Worm (Caenorhabditis elegans): ENCODE data around the gene ceh-57.

ceh-57 gene

ce11 chrII:10393282-10394179 is 26.4 kb upstream of the ceh-57 start, which contains the start of gene gpd-1 (continued):
- TF ChIP-seq rpc-1 (optimal IDR thresholded peaks at IDR 0.05) (no peak), rpc-1 (tag; optimal IDR thresholded peaks at IDR 0.05) (no peak), Y56A3A.18 (GFP tag; IDR thresholded peaks at IDR 0.05) (no peak), bed-1 (GFP tag; IDR thresholded peaks at IDR 0.05) (no peak), F55B11.4 (tag; optimal IDR thresholded peaks at IDR 0.05; ENCODE audit: borderline replicate concordance, insufficient read depth) (no peak), nhr-90 (tag; optimal IDR thresholded peaks at IDR 0.05) (no peak), athp-1 (tag; optimal IDR thresholded peaks at IDR 0.05) (peak; percentile 34), lin-40 (tag; optimal IDR thresholded peaks at IDR 0.05) (no peak), gei-17 (GFP tag; optimal IDR thresholded peaks at IDR 0.05) (no peak), nhr-27 (tag; optimal IDR thresholded peaks at IDR 0.05) (no peak), T26A5.8 (tag; optimal IDR thresholded peaks at IDR 0.05) (no peak), egrh-3 (GFP tag; IDR thresholded peaks at IDR 0.05) (0 out of 2 replicates have a peak, but pooled peaks have one; percentile 6), ceh-40 (GFP tag; IDR thresholded peaks at IDR 0.05) (0 out of 2 replicates have a peak, but pooled peaks have one; percentile 7), unc-130 (GFP tag; optimal IDR thresholded peaks at IDR 0.05) (peak; percentile 82), Y67H2A.10 (GFP tag; conservative IDR thresholded peaks at IDR 0.05) (no peak; the same call in 1 of the 2 replicates), lsy-27 (tag; optimal IDR thresholded peaks at IDR 0.05; ENCODE audit: borderline replicate concordance, insufficient read depth) (no peak), ceh-100 (GFP tag; IDR thresholded peaks at IDR 0.05) (peak; percentile 46; the same call in 1 of the 2 replicates), him-1 (tag; optimal IDR thresholded peaks at IDR 0.05) (peak; percentile 13), ztf-25 (GFP tag; IDR thresholded peaks at IDR 0.05) (no peak), lin-54 (GFP tag; optimal IDR thresholded peaks at IDR 0.05) (peak; percentile 83), F49E8.2 (tag; optimal IDR thresholded peaks at IDR 0.05; ENCODE audit: insufficient read depth) (peak; percentile 62), ztf-28 (GFP tag; IDR thresholded peaks at IDR 0.05) (0 out of 2 replicates have a peak, but pooled peaks have one; percentile 27), snpc-1.1 (tag; optimal IDR thresholded peaks at IDR 0.05; ENCODE audit: insufficient read depth) (peak; percentile 44), F57C9.4 (tag; optimal IDR thresholded peaks at IDR 0.05) (peak; percentile 62), zim-3 (tag; optimal IDR thresholded peaks at IDR 0.05) (no peak), K11D2.4 (GFP tag; IDR thresholded peaks at IDR 0.05) (no peak), nfya-2 (GFP tag; IDR thresholded peaks at IDR 0.05) (no peak), let-526 (GFP tag; IDR thresholded peaks at IDR 0.05) (no peak), lin-35 (GFP tag; optimal IDR thresholded peaks at IDR 0.05) (peak in 2 of 3 experiments; percentile 51 to 55), F10E7.11 (tag; optimal IDR thresholded peaks at IDR 0.05) (peak; percentile 53), chd-7 (tag; optimal IDR thresholded peaks at IDR 0.05) (peak; percentile 35), hsf-1 (GFP tag; IDR thresholded peaks at IDR 0.05) (peak; percentile 89), lin-26 (GFP tag; IDR thresholded peaks at IDR 0.05) (no peak), lsl-1 (GFP tag; optimal IDR thresholded peaks at IDR 0.05) (peak; percentile 85), snpc-4 (GFP tag; optimal IDR thresholded peaks at IDR 0.05) (peak; percentile 36), snpc-4 (tag; optimal IDR thresholded peaks at IDR 0.05) (peak in 2 of 4 experiments; percentile 2 to 53), attf-5 (GFP tag; optimal IDR thresholded peaks at IDR 0.05) (no peak), sea-2 (GFP tag; IDR thresholded peaks at IDR 0.05) (no peak), cebp-1 (GFP tag; IDR thresholded peaks at IDR 0.05) (no peak), cebp-1 (tag; optimal IDR thresholded peaks at IDR 0.05) (peak; percentile 36), madf-8 (GFP tag; conservative IDR thresholded peaks at IDR 0.05) (peak; percentile 96), snpc-1.3 (tag; optimal IDR thresholded peaks at IDR 0.05; ENCODE audit: insufficient read depth) (peak; percentile 82), somi-1 (GFP tag; optimal IDR thresholded peaks at IDR 0.05) (no peak), egl-18 (GFP tag; IDR thresholded peaks at IDR 0.05) (no peak), hmg-1.2 (GFP tag; IDR thresholded peaks at IDR 0.05) (peak; percentile 56; the same call in 1 of the 2 replicates), mes-4 (tag; optimal IDR thresholded peaks at IDR 0.05) (no peak)

All from whole organism, young adult.